Worm (Caenorhabditis elegans) whole organism, L3 larva: ENCODE measurements around the gene grl-15.

Source experiments
- R02D3.7 ChIP-seq: fragments of 150-350 bp; optimal IDR thresholded peaks from 2 replicates; lab custom pipeline; 2014; ENCODE audit warnings: missing biosample characterization, missing genetic modification characterization
- ZK546.5 ChIP-seq: sonication (generic microtip); optimal IDR thresholded peaks from 2 replicates; lab custom pipeline; 2017; ENCODE audit warnings: missing biosample characterization, missing genetic modification characterization
- aly-2 ChIP-seq: fragments of 150-350 bp; optimal IDR thresholded peaks from 2 replicates; lab custom pipeline; 2014; ENCODE audit warnings: missing biosample characterization, missing genetic modification characterization
- ama-1 ChIP-seq: fragments of 150-350 bp; optimal IDR thresholded peaks from 2 replicates; lab custom pipeline; 2018
- ceh-16 ChIP-seq: sonication (generic microtip); optimal IDR thresholded peaks from 2 replicates; lab custom pipeline; 2017; ENCODE audit warnings: missing biosample characterization, missing genetic modification characterization
- ceh-82 ChIP-seq: fragments of 150-350 bp; optimal IDR thresholded peaks from 2 replicates; lab custom pipeline; 2014; ENCODE audit warnings: missing biosample characterization, missing genetic modification characterization
- ceh-9 ChIP-seq: sonication (generic microtip); optimal IDR thresholded peaks from 2 replicates; lab custom pipeline; 2018; ENCODE audit warnings: missing biosample characterization, missing genetic modification characterization
- egl-27 ChIP-seq: sonication (generic microtip); optimal IDR thresholded peaks from 4 replicates; lab custom pipeline; 2017; ENCODE audit warnings: missing biosample characterization, missing genetic modification reagents, missing genetic modification characterization
- elt-1 ChIP-seq: fragments of 150-350 bp; optimal IDR thresholded peaks from 2 replicates; lab custom pipeline; 2014; ENCODE audit warnings: missing biosample characterization, missing genetic modification characterization
- elt-2 ChIP-seq: sonication (generic microtip); optimal IDR thresholded peaks from 2 replicates; lab custom pipeline; 2016; ENCODE audit warnings: missing genetic modification reagents, mild to moderate bottlenecking, missing genetic modification characterization, missing compliant biosample characterization
- elt-3 ChIP-seq, 3 experiments: fragments of 150-350 bp in 1 of 3; sonication (generic microtip) in 2 of 3; optimal IDR thresholded peaks; 2 replicates in 2 of 3; 4 replicates in 1 of 3; lab custom pipeline; 2014 to 2017; ENCODE audit warnings: missing biosample characterization in 3 of 3, missing genetic modification characterization in 3 of 3
- eor-1 ChIP-seq, 2 experiments: fragments of 150-350 bp; optimal IDR thresholded peaks; 2 replicates each; lab custom pipeline; 2014 to 2018; ENCODE audit warnings: missing biosample characterization in 2 of 2, missing genetic modification characterization in 2 of 2
- fkh-10 ChIP-seq: sonication (generic microtip); optimal IDR thresholded peaks from 2 replicates; lab custom pipeline; 2017; ENCODE audit warnings: missing biosample characterization, missing genetic modification reagents, missing genetic modification characterization
- fkh-2 ChIP-seq: fragments of 150-350 bp; optimal IDR thresholded peaks from 2 replicates; lab custom pipeline; 2014; ENCODE audit warnings: missing biosample characterization, missing genetic modification reagents, missing genetic modification characterization
- fos-1 ChIP-seq: fragments of 150-350 bp; optimal IDR thresholded peaks from 2 replicates; lab custom pipeline; 2014; ENCODE audit warnings: missing biosample characterization, missing genetic modification characterization
- hmg-11 ChIP-seq: sonication (generic microtip); optimal IDR thresholded peaks from 2 replicates; lab custom pipeline; 2016; ENCODE audit warnings: missing genetic modification characterization, missing compliant biosample characterization
- jun-1 ChIP-seq: fragments of 150-350 bp; optimal IDR thresholded peaks from 2 replicates; lab custom pipeline; 2014; ENCODE audit warnings: missing biosample characterization, missing genetic modification reagents, missing genetic modification characterization
- lin-39 ChIP-seq: fragments of 150-350 bp; optimal IDR thresholded peaks from 2 replicates; lab custom pipeline; 2018; ENCODE audit warnings: missing biosample characterization, missing genetic modification reagents, missing genetic modification characterization
- mdl-1 ChIP-seq: fragments of 150-350 bp; optimal IDR thresholded peaks from 2 replicates; lab custom pipeline; 2014; ENCODE audit warnings: missing biosample characterization, missing genetic modification characterization
- mml-1 ChIP-seq: fragments of 150-350 bp; sonication (generic microtip); optimal IDR thresholded peaks from 3 replicates; lab custom pipeline; 2014; ENCODE audit warnings: missing biosample characterization, missing genetic modification characterization
- nfya-1 ChIP-seq: sonication (generic microtip); optimal IDR thresholded peaks from 2 replicates; lab custom pipeline; 2017; ENCODE audit warnings: missing genetic modification characterization, mild to moderate bottlenecking, missing compliant biosample characterization, antibody characterized with exemption, moderate library complexity; ENCODE audit not compliant: insufficient read depth
- nhr-11 ChIP-seq: fragments of 150-350 bp; optimal IDR thresholded peaks from 2 replicates; lab custom pipeline; 2014; ENCODE audit warnings: missing biosample characterization, missing genetic modification characterization
- nhr-237 ChIP-seq: fragments of 150-350 bp; optimal IDR thresholded peaks from 2 replicates; lab custom pipeline; 2014; ENCODE audit warnings: missing biosample characterization, missing genetic modification characterization
- nhr-25 ChIP-seq: sonication (generic microtip); optimal IDR thresholded peaks from 2 replicates; lab custom pipeline; 2017; ENCODE audit warnings: missing biosample characterization, missing genetic modification characterization
- nhr-28 ChIP-seq: fragments of 150-350 bp; optimal IDR thresholded peaks from 2 replicates; lab custom pipeline; 2014; ENCODE audit warnings: missing biosample characterization, missing genetic modification characterization
- nhr-67 ChIP-seq: fragments of 150-350 bp; optimal IDR thresholded peaks from 2 replicates; lab custom pipeline; 2014; ENCODE audit warnings: missing biosample characterization, missing genetic modification characterization
- nhr-76 ChIP-seq: fragments of 150-350 bp; sonication (generic microtip); optimal IDR thresholded peaks from 5 replicates; lab custom pipeline; 2014; ENCODE audit warnings: missing biosample characterization, missing genetic modification characterization
- nhr-77 ChIP-seq: fragments of 150-350 bp; optimal IDR thresholded peaks from 2 replicates; lab custom pipeline; 2014; ENCODE audit warnings: missing biosample characterization, missing genetic modification characterization
- pha-4 ChIP-seq: fragments of 150-350 bp; optimal IDR thresholded peaks from 2 replicates; lab custom pipeline; 2014; ENCODE audit warnings: missing biosample characterization, missing genetic modification reagents, missing genetic modification characterization
- pqm-1 ChIP-seq: fragments of 150-350 bp; optimal IDR thresholded peaks from 2 replicates; lab custom pipeline; 2017; ENCODE audit warnings: missing biosample characterization, missing genetic modification characterization, inconsistent platforms
- sea-2 ChIP-seq: fragments of 150-350 bp; sonication (generic microtip); optimal IDR thresholded peaks from 4 replicates; lab custom pipeline; 2014; ENCODE audit warnings: missing biosample characterization, missing genetic modification reagents, missing genetic modification characterization
- skn-1 ChIP-seq: fragments of 150-350 bp; optimal IDR thresholded peaks from 2 replicates; lab custom pipeline; 2014; ENCODE audit warnings: missing biosample characterization, missing genetic modification characterization
- snpc-4 ChIP-seq: fragments of 150-350 bp; optimal IDR thresholded peaks from 2 replicates; lab custom pipeline; 2014; ENCODE audit warnings: missing biosample characterization, missing genetic modification characterization
- tbx-2 ChIP-seq: sonication (generic microtip); optimal IDR thresholded peaks from 2 replicates; lab custom pipeline; 2016; ENCODE audit warnings: mild to moderate bottlenecking, missing genetic modification characterization, missing compliant biosample characterization
- unc-39 ChIP-seq: sonication (generic microtip); optimal IDR thresholded peaks from 4 replicates; lab custom pipeline; 2017; ENCODE audit warnings: missing biosample characterization, missing genetic modification characterization
- unc-62 ChIP-seq: fragments of 150-350 bp; sonication (generic microtip); optimal IDR thresholded peaks from 4 replicates; lab custom pipeline; 2014; ENCODE audit warnings: missing biosample characterization, missing genetic modification reagents, missing genetic modification characterization
- zag-1 ChIP-seq: fragments of 150-350 bp; optimal IDR thresholded peaks from 2 replicates; lab custom pipeline; 2014; ENCODE audit warnings: missing biosample characterization, missing genetic modification characterization
- ztf-4 ChIP-seq: fragments of 150-350 bp; optimal IDR thresholded peaks from 2 replicates; lab custom pipeline; 2014; ENCODE audit warnings: missing biosample characterization, missing genetic modification characterization

Gene grl-15

ce11 chrIII:12218078-12218477 lies 17.7 kb downstream of the grl-15 start:
- TF ChIP-seq eor-1 (tag; optimal IDR thresholded peaks at IDR 0.05; lab: Kevin White, UChicago), result no peak
- no peak for TF ChIP-seq elt-3 (tag; optimal IDR thresholded peaks at IDR 0.05; lab: Kevin White, UChicago)
- no peak for TF ChIP-seq lin-39 (tag; lab: Kevin White, UChicago)
- no peak for TF ChIP-seq sea-2
- TF ChIP-seq egl-27 (tag; lab: Kevin White, UChicago), result no peak
- TF ChIP-seq elt-1 (tag; lab: Kevin White, UChicago), result no peak
- no peak for TF ChIP-seq hmg-11 (tag; lab: Kevin White, UChicago)
- TF ChIP-seq fos-1 (tag; lab: Kevin White, UChicago), result no peak
- no peak for TF ChIP-seq fkh-10 (GFP tag; lab: Kevin White, UChicago)

- no peak for TF ChIP-seq sea-2
- TF ChIP-seq fkh-10 (GFP tag; lab: Kevin White, UChicago), result no peak
- TF ChIP-seq tbx-2 (tag; lab: Kevin White, UChicago), result no peak
- TF ChIP-seq elt-2 (tag; lab: Kevin White, UChicago), result no peak
- no peak for TF ChIP-seq nhr-76
- TF ChIP-seq R02D3.7 (tag; lab: Kevin White, UChicago), result no peak
- no peak for TF ChIP-seq ceh-82 (tag; lab: Kevin White, UChicago)
- no peak for TF ChIP-seq aly-2 (tag; lab: Kevin White, UChicago)
- no peak for TF ChIP-seq skn-1 (tag; lab: Kevin White, UChicago)
- TF ChIP-seq snpc-4 (tag; lab: Kevin White, UChicago), result no peak
- no peak for TF ChIP-seq pqm-1
- TF ChIP-seq nfya-1 (tag; lab: Kevin White, UChicago), result no peak
- no peak for TF ChIP-seq nhr-11 (tag; lab: Kevin White, UChicago)
- TF ChIP-seq zag-1, result no peak
- TF ChIP-seq mdl-1 (tag; lab: Kevin White, UChicago), result no peak
- no peak for TF ChIP-seq elt-1 (tag; lab: Kevin White, UChicago)
- TF ChIP-seq, all 47 proteins: peak for 0
These were observed 20.2 kb downstream of the grl-15 start, which contains the start of gene Y75B8A.13 for ce11 chrIII:12215596-12215995. Y75B8A.13 (minus strand) TSS chrIII:12215696.

- no peak for TF ChIP-seq nhr-237 (tag; lab: Kevin White, UChicago)
- TF ChIP-seq ztf-4 (tag; lab: Kevin White, UChicago), result no peak
- TF ChIP-seq snpc-4 (tag; lab: Kevin White, UChicago), result no peak
- TF ChIP-seq ceh-82 (tag; lab: Kevin White, UChicago), result no peak
These were observed 28.2 kb downstream of the grl-15 start for ce11 chrIII:12207574-12207973.

- TF ChIP-seq nhr-67 (no peak), nfya-1 (tag; lab: Kevin White, UChicago) (no peak), ama-1 (lab: Kevin White, UChicago) (no peak), pha-4 (no peak), fkh-10 (GFP tag; lab: Kevin White, UChicago) (no peak), unc-62 (GFP tag; lab: Kevin White, UChicago) (no peak), nhr-77 (tag; lab: Kevin White, UChicago) (no peak), nhr-11 (tag; lab: Kevin White, UChicago) (no peak), ZK546.5 (tag; lab: Kevin White, UChicago) (no peak), zag-1 (no peak), jun-1 (no peak), sea-2 (no peak), lin-39 (tag; lab: Kevin White, UChicago) (no peak), ceh-9 (tag; lab: Kevin White, UChicago) (no peak), mml-1 (tag; lab: Kevin White, UChicago) (no peak)
These were observed 30.5 kb downstream of the grl-15 start for ce11 chrIII:12205271-12205670.

ce11 chrIII:12202437-12202836 lies 33.4 kb downstream of the grl-15 start, which contains the start of gene osm-12:
osm-12 (minus strand) TSS chrIII:12202537.
- TF ChIP-seq nfya-1 (tag; lab: Kevin White, UChicago) (no peak), unc-39 (no peak), skn-1 (tag; lab: Kevin White, UChicago) (no peak), nhr-237 (tag; lab: Kevin White, UChicago) (no peak), ceh-16 (tag; lab: Kevin White, UChicago) (no peak), ceh-9 (tag; lab: Kevin White, UChicago) (no peak), R02D3.7 (tag; lab: Kevin White, UChicago) (no peak), nhr-28 (tag; lab: Kevin White, UChicago) (no peak), hmg-11 (tag; lab: Kevin White, UChicago) (no peak), nhr-76 (no peak), nhr-25 (no peak), ceh-82 (tag; lab: Kevin White, UChicago) (no peak), fkh-2 (no peak)
